Worm (Caenorhabditis elegans) whole organism, early embryonic: Measurements from ENCODE around the gene B0393.9.
"Not testable (repeated sequence)": the region's sequence is repeated elsewhere in the genome, so short reads cannot be mapped to it uniquely, and the experiment has no call there.

Experiments used
- B0310.2 ChIP-seq: sonication (generic microtip); optimal IDR thresholded peaks from 2 replicates; lab custom pipeline; 2016; ENCODE audit warnings: mild to moderate bottlenecking, missing genetic modification characterization, missing compliant biosample characterization
- F13C5.2 ChIP-seq: sonication (generic microtip); optimal IDR thresholded peaks from 2 replicates; lab custom pipeline; 2017; ENCODE audit warnings: mild to moderate bottlenecking, missing genetic modification characterization, inconsistent platforms, missing compliant biosample characterization
- aly-1 ChIP-seq: sonication (generic microtip); optimal IDR thresholded peaks from 2 replicates; lab custom pipeline; 2016; ENCODE audit warnings: missing genetic modification characterization, missing compliant biosample characterization
- ama-1 ChIP-seq: fragments of 150-350 bp; optimal IDR thresholded peaks from 2 replicates; lab custom pipeline; 2014
- ceh-13 ChIP-seq: fragments of 200-800 bp; sonication (Bioruptor generic); optimal IDR thresholded peaks from 2 replicates; lab custom pipeline; 2018; ENCODE audit warnings: mild to moderate bottlenecking, missing genetic modification characterization, missing compliant biosample characterization
- ceh-36 ChIP-seq: sonication (generic microtip); optimal IDR thresholded peaks from 2 replicates; lab custom pipeline; 2016; ENCODE audit warnings: missing genetic modification characterization, inconsistent platforms, missing compliant biosample characterization
- ets-7 ChIP-seq: sonication (generic microtip); optimal IDR thresholded peaks from 2 replicates; lab custom pipeline; 2016; ENCODE audit warnings: missing genotype, missing genetic modification characterization, missing compliant biosample characterization
- flt-1 ChIP-seq: fragments of 200-800 bp; sonication (Bioruptor generic); IDR thresholded peaks from 2 replicates; pipeline ENCODE4 v1.3.6; 2022; ENCODE audit warnings: missing genetic modification characterization, missing compliant biosample characterization
- hmbx-1 ChIP-seq: sonication (generic microtip); optimal IDR thresholded peaks from 2 replicates; lab custom pipeline; 2016; ENCODE audit warnings: mild to moderate bottlenecking, missing genetic modification characterization, missing compliant biosample characterization
- hmg-4 ChIP-seq: fragments of 200-800 bp; sonication (Bioruptor generic); optimal IDR thresholded peaks from 2 replicates; lab custom pipeline; 2018; ENCODE audit warnings: mild to moderate bottlenecking, missing genetic modification characterization, missing compliant biosample characterization
- hnd-1 ChIP-seq: sonication (generic microtip); optimal IDR thresholded peaks from 2 replicates; lab custom pipeline; 2016; ENCODE audit warnings: missing genetic modification characterization, missing compliant biosample characterization
- pes-1 ChIP-seq: fragments of 200-800 bp; sonication (Bioruptor generic); IDR thresholded peaks from 2 replicates; pipeline ENCODE4 v1.3.6; 2022; ENCODE audit warnings: missing genetic modification reagents, missing genetic modification characterization, missing compliant biosample characterization
- scrt-1 ChIP-seq: fragments of 200-800 bp; sonication (Bioruptor generic); IDR thresholded peaks from 2 replicates; pipeline ENCODE4 v1.3.6; 2022; ENCODE audit warnings: missing genetic modification characterization, missing compliant biosample characterization
- sea-1 ChIP-seq: fragments of 200-800 bp; sonication (Bioruptor generic); conservative IDR thresholded peaks from 2 replicates; pipeline ENCODE4 v1.3.6; 2022; ENCODE audit warnings: missing genetic modification characterization, missing compliant biosample characterization
- tbx-11 ChIP-seq: fragments of 200-800 bp; sonication (Bioruptor generic); IDR thresholded peaks from 2 replicates; pipeline ENCODE4 v1.3.6; 2022; ENCODE audit warnings: missing genetic modification characterization, missing compliant biosample characterization
- tbx-37 ChIP-seq: fragments of 200-800 bp; sonication (Bioruptor generic); conservative IDR thresholded peaks from 2 replicates; pipeline ENCODE4 v1.3.6; 2022; ENCODE audit warnings: missing genetic modification reagents, missing genetic modification characterization, missing compliant biosample characterization
- tra-4 ChIP-seq: sonication (generic microtip); optimal IDR thresholded peaks from 2 replicates; lab custom pipeline; 2017; ENCODE audit warnings: missing genetic modification characterization, missing compliant biosample characterization

Gene B0393.9

DNA sequence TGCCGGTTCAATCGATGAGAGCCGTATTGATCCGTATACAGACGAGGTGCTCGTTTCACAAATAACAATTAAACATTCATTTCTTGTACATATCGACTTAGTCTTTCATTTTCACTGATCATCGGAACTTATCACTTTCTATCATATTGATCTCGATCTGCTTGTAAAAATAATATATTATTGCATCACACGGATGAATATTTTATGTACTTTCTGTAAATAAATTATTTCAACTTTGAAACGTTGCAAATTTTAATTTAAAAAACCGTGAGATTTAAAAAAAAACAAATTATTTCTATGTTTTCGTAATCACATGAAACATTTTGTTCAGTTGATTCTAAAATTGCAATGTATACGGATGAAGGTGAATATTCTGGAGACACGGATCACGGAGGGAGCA is 37.3 kb downstream of the B0393.9 start, which contains the start of gene twk-6:
Gene twk-6, plus strand, starts transcription at position 301 of the 400 bp plus-strand sequence.
- not testable (repeated sequence) for TF ChIP-seq ets-7 (tag; lab: Kevin White, UChicago); hmg-4 (GFP tag; lab: Kevin White, UChicago); ceh-36 (tag; lab: Kevin White, UChicago)

DNA sequence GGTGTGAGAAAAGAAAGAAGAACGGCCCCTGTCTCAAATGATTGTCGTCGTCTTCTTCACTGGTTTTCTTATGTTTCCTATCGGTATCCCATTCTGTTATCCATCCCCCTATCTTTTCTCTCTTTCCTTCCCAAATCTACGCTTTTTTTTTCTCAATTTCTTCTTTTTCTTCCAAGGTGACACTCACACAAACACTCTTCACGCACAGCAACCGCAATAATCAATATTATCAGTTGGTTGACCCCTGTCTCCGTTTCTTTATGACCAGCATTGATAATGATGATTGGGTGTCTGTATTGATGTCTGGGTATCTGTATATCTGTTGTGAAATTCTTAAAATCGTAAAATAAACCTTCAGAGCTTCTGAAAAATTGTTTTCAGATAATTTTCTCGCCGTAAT is 39.1 kb downstream of the B0393.9 start:
- TF ChIP-seq ama-1 (no peak), tra-4 (tag; lab: Kevin White, UChicago) (no peak), sea-1 (no peak), tbx-37 (GFP tag; lab: Robert Waterston, UW) (no peak)

DNA sequence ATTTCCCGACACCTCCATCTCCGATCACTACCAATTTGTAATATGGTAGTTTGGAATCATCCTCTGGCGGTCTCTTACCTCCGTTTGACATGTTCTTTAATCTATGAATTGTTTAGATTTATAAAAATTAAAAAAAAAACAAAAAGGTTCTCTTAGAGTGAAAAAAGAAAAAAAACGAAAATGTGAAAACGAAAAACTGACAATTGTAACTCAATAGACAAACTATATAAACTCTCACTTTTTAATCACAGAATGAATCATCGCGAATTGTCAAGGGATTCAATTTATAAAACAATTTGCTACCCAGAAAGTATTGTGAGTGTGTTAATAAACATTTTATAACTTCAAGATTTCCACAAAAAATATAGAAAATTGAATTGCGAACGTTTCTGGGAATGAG is 40.0 kb downstream of the B0393.9 start, which contains the start of gene ras-2:
Gene ras-2, minus strand, starts transcription at position 101 of the 400 bp plus-strand sequence.
- TF ChIP-seq flt-1 (GFP tag; lab: Robert Waterston, UW) (no peak), ceh-36 (tag; lab: Kevin White, UChicago) (no peak), B0310.2 (no peak)

DNA sequence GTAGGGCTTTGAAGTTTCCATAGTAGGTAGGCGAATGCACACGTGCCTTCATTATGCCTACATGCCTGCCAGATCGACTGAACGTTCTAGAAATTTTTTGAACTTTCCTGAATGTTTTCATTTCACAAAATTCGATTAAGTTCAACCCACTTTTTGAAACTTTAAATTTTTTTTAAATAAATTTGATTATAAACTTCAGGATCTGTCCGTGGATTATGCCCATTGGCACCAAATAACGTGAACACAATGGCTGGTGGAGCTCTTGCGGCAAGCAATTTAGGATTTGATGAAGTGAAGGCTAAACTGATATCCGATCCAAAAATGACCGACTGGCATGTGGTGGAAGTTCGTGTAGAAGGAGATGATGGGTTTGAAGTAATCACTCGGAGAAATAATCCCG is 44.5 kb downstream of the B0393.9 start, which contains the start of gene F17C8.7:
Gene F17C8.7, plus strand, starts transcription at position 301 of the 400 bp plus-strand sequence.
- TF ChIP-seq tra-4 (tag; lab: Kevin White, UChicago) = no peak
- no peak for TF ChIP-seq tbx-11 (GFP tag; lab: Robert Waterston, UW)
- TF ChIP-seq ama-1 = no peak
- TF ChIP-seq hmbx-1 (tag; lab: Kevin White, UChicago) = no peak
- TF ChIP-seq ceh-36 (tag; lab: Kevin White, UChicago) = no peak
- TF ChIP-seq B0310.2 = no peak
- TF ChIP-seq F13C5.2 = no peak
- TF ChIP-seq flt-1 (GFP tag; lab: Robert Waterston, UW) = no peak
- TF ChIP-seq ceh-13 (GFP tag; lab: Kevin White, UChicago) = no peak
- no peak for TF ChIP-seq aly-1 (tag; lab: Kevin White, UChicago)
- no peak for TF ChIP-seq ets-7 (tag; lab: Kevin White, UChicago)
- no peak for TF ChIP-seq sea-1
- no peak for TF ChIP-seq tbx-37 (GFP tag; lab: Robert Waterston, UW)
- no peak for TF ChIP-seq scrt-1 (GFP tag; lab: Robert Waterston, UW)
- no peak for TF ChIP-seq pes-1
- TF ChIP-seq hnd-1 (tag; lab: Kevin White, UChicago) = no peak

DNA sequence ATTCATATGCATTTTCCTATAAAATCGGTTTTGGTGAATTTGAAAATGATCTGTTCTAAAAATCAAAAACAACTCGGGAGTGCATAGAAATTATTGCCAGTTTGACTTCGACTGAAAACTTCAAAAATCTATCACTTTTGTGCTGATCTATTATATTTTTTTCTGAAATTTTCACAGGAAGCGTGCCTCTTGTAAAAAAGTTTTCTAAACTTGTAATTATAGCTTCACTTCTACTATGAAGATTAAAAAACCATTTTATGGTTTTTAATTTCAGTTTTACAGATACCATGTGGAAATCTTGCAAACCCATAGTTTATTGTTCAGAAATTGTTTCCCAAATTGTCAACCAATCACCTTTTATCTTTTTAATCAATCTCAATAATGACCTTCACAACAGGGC is 45.9 kb downstream of the B0393.9 start, which contains the start of gene F17C8.9:
Gene F17C8.9, plus strand, starts transcription at position 301 of the 400 bp plus-strand sequence.
- no peak for TF ChIP-seq tbx-37 (GFP tag; lab: Robert Waterston, UW)
- no peak for TF ChIP-seq ets-7 (tag; lab: Kevin White, UChicago)
- TF ChIP-seq hmbx-1 (tag; lab: Kevin White, UChicago) = no peak
- no peak for TF ChIP-seq tra-4 (tag; lab: Kevin White, UChicago)
- TF ChIP-seq aly-1 (tag; lab: Kevin White, UChicago) = no peak
- TF ChIP-seq hnd-1 (tag; lab: Kevin White, UChicago) = no peak
- TF ChIP-seq F13C5.2 = no peak

DNA sequence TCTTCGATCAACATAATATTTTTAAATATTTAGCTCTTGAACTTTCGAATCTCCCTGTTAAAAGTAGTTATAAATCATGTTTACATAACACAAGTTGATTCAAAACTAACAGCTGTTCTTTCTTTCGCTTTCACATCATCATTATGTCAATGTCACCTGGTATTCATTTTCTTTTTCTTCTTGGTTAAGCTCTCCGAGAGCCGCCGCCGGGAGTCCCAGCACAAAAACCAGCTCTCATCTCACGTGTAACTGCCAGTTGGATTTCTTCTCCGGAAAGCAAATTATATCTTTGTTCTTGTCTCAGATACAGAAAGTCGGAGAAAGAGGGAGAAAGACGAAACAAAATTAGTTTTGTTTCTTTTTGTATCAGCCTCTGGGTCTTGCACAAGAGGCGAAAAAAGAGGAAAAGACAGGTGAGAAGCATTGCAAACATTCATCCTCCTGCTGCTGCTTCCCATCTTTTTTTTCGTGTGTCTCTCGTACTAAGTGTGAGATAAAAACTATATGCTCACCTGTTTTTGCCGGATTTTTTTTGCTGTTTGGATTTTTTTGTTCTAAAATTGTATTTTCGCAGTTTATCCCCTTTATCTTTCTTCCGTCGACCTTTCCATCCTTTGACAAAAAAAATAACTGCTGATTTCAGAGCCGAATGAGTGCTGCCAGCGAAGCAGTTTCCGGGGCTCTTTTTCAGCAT is 48.5 kb downstream of the B0393.9 start, which contains the start of gene F17C8.3:
Gene F17C8.3, plus strand, starts transcription at position 644 of the 694 bp plus-strand sequence.
- TF ChIP-seq scrt-1 (GFP tag; lab: Robert Waterston, UW) (no peak), hnd-1 (tag; lab: Kevin White, UChicago) (no peak), pes-1 (no peak), ceh-36 (tag; lab: Kevin White, UChicago) (no peak), sea-1 (no peak), ama-1 (no peak), F13C5.2 (no peak), hmbx-1 (tag; lab: Kevin White, UChicago) (no peak), tbx-11 (GFP tag; lab: Robert Waterston, UW) (no peak), flt-1 (GFP tag; lab: Robert Waterston, UW) (no peak)
